Fruit fly (Drosophila melanogaster): ENCODE data around the gene CG7271.

DNA sequence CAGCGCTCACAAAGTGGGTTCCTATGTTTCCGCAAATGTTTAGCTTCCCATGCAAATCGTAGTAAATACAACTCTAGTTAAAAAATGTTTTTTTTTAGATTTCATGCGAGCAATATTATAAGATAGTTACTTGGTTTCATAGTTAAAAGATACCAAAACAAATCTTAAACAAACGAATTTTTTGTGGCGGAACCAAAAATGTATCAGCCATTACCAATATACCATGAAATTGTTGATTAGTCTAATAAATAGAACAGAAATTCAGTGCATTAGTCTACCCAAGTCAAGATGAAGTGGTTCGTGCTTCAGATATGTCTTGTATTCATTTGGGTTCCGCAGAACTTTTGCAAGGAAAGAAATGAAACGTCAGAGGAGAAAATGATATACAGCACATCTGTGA lies 23.0 kb downstream of the CG7271 start, which contains the start of gene CG32199:
- TF ChIP-seq trem (tag; optimal IDR thresholded peaks at IDR 0.05) (no peak), CG16813 (GFP tag; IDR thresholded peaks at IDR 0.05; ENCODE audit: partially characterized antibody) (no peak), dan (GFP tag; IDR thresholded peaks at IDR 0.05) (no peak), CG4424 (GFP tag; optimal IDR thresholded peaks at IDR 0.05) (no peak), onecut (GFP tag; IDR thresholded peaks at IDR 0.05) (no peak), CG16779 (GFP tag; IDR thresholded peaks at IDR 0.05) (no peak)
